Fruit fly (Drosophila melanogaster) whole organism, embryonic: Measurements from ENCODE around the gene RpL37-1.
A peak's percentile ranks its signal among the peaks of the same experiment; 100 is the strongest.

Source experiments
- Antp ChIP-seq: fragments of 200-800 bp; sonication (Bioruptor generic); optimal IDR thresholded peaks from 3 replicates; lab custom pipeline; 2016; ENCODE audit warnings: missing biosample characterization, missing genetic modification characterization
- CG10431 ChIP-seq: fragments of 200-800 bp; sonication (Bioruptor generic); optimal IDR thresholded peaks from 3 replicates; lab custom pipeline; 2018; ENCODE audit warnings: missing biosample characterization, mild to moderate bottlenecking, missing genetic modification characterization
- CG10959 ChIP-seq: fragments of 200-800 bp; sonication (Bioruptor generic); IDR thresholded peaks from 2 replicates; pipeline ENCODE4 v1.3.6; 2022; ENCODE audit warnings: missing biosample characterization, missing genetic modification characterization
- CG10979 ChIP-seq: fragments of 200-800 bp; sonication (Bioruptor generic); optimal IDR thresholded peaks from 2 replicates; lab custom pipeline; 2018; ENCODE audit warnings: missing biosample characterization, mild to moderate bottlenecking, missing genetic modification characterization, moderate library complexity
- CG11456 ChIP-seq: fragments of 200-800 bp; sonication (Bioruptor generic); IDR thresholded peaks from 3 replicates; pipeline ENCODE4 v1.3.6; 2022; ENCODE audit warnings: missing biosample characterization, missing genetic modification characterization
- CG11723 ChIP-seq: fragments of 200-800 bp; sonication (Bioruptor generic); optimal IDR thresholded peaks from 2 replicates; lab custom pipeline; 2017; ENCODE audit warnings: missing biosample characterization, mild to moderate bottlenecking, missing genetic modification characterization
- CG1233 ChIP-seq: fragments of 200-800 bp; sonication (Bioruptor generic); optimal IDR thresholded peaks from 4 replicates; lab custom pipeline; 2018; ENCODE audit warnings: missing biosample characterization, mild to moderate bottlenecking, missing genetic modification characterization
- CG14050 ChIP-seq: fragments of 200-800 bp; sonication (Bioruptor generic); IDR thresholded peaks from 3 replicates; pipeline ENCODE4 v1.3.6; 2022; ENCODE audit warnings: missing biosample characterization, missing genetic modification characterization
- CG15601 ChIP-seq: fragments of 200-800 bp; sonication (Bioruptor generic); optimal IDR thresholded peaks from 3 replicates; lab custom pipeline; 2019; ENCODE audit warnings: missing biosample characterization, mild to moderate bottlenecking, missing genetic modification characterization, moderate library complexity
- CG2116 ChIP-seq: fragments of 200-800 bp; sonication (Bioruptor generic); optimal IDR thresholded peaks from 3 replicates; lab custom pipeline; 2018; ENCODE audit warnings: missing biosample characterization, mild to moderate bottlenecking, missing genetic modification characterization
- CG34376 ChIP-seq: fragments of 200-800 bp; sonication (Bioruptor generic); optimal IDR thresholded peaks from 2 replicates; lab custom pipeline; 2018; ENCODE audit warnings: missing biosample characterization, mild to moderate bottlenecking, missing genetic modification characterization
- CG6854 ChIP-seq: fragments of 200-800 bp; sonication (Bioruptor generic); optimal IDR thresholded peaks from 3 replicates; lab custom pipeline; 2017; ENCODE audit warnings: missing biosample characterization, mild to moderate bottlenecking, missing genetic modification characterization
- CG7556 ChIP-seq: fragments of 200-800 bp; sonication (Bioruptor generic); optimal IDR thresholded peaks from 2 replicates; lab custom pipeline; 2017; ENCODE audit warnings: missing biosample characterization, mild to moderate bottlenecking, missing genetic modification characterization
- CG7786 ChIP-seq: fragments of 200-800 bp; sonication (Bioruptor generic); optimal IDR thresholded peaks from 2 replicates; lab custom pipeline; 2016; ENCODE audit warnings: missing biosample characterization, missing genetic modification characterization
- CG7839 ChIP-seq: fragments of 200-800 bp; sonication (Bioruptor generic); optimal IDR thresholded peaks from 3 replicates; lab custom pipeline; 2018; ENCODE audit warnings: missing biosample characterization, mild to moderate bottlenecking, missing genetic modification characterization, moderate library complexity
- CoRest ChIP-seq: fragments of 200-800 bp; sonication (Bioruptor generic); optimal IDR thresholded peaks from 3 replicates; lab custom pipeline; 2018; ENCODE audit warnings: missing biosample characterization, mild to moderate bottlenecking, missing genetic modification characterization, moderate library complexity
- CrebB ChIP-seq: fragments of 200-800 bp; sonication (Bioruptor generic); optimal IDR thresholded peaks from 3 replicates; lab custom pipeline; 2018; ENCODE audit warnings: missing biosample characterization, mild to moderate bottlenecking, missing genetic modification characterization
- Dbx ChIP-seq: fragments of 200-800 bp; sonication (Bioruptor generic); IDR thresholded peaks from 3 replicates; pipeline ENCODE4 v1.3.6; 2022; ENCODE audit warnings: missing biosample characterization, missing genetic modification characterization
- Deaf1 ChIP-seq: fragments of 200-800 bp; optimal IDR thresholded peaks from 3 replicates; lab custom pipeline; 2019; ENCODE audit warnings: missing biosample characterization, mild to moderate bottlenecking, missing genetic modification characterization, moderate library complexity
- E2f2 ChIP-seq: fragments of 200-800 bp; sonication (Bioruptor generic); IDR thresholded peaks from 2 replicates; pipeline ENCODE4 v1.3.6; 2022; ENCODE audit warnings: missing biosample characterization, missing genetic modification characterization
- HLH3B ChIP-seq: fragments of 200-800 bp; sonication (Bioruptor generic); IDR thresholded peaks from 2 replicates; pipeline ENCODE4 v1.3.6; 2022; ENCODE audit warnings: missing biosample characterization, missing genetic modification characterization
- Hr51 ChIP-seq, 2 experiments: fragments of 200-800 bp; sonication (Bioruptor generic); optimal IDR thresholded peaks; 2 replicates in 1 of 2; 3 replicates in 1 of 2; lab custom pipeline; 2016 to 2018; ENCODE audit warnings: missing biosample characterization in 2 of 2, missing genetic modification characterization in 2 of 2, mild to moderate bottlenecking in 1 of 2, moderate library complexity in 1 of 2
- Jarid2 ChIP-seq: fragments of 200-800 bp; sonication (Bioruptor generic); optimal IDR thresholded peaks from 3 replicates; lab custom pipeline; 2017; ENCODE audit warnings: mild to moderate bottlenecking, missing biosample characterization, missing genetic modification reagents, missing genetic modification characterization
- Oli ChIP-seq: fragments of 200-800 bp; sonication (Bioruptor generic); optimal IDR thresholded peaks from 2 replicates; lab custom pipeline; 2018; ENCODE audit warnings: missing biosample characterization, mild to moderate bottlenecking, missing genetic modification characterization, moderate library complexity
- Optix ChIP-seq: fragments of 200-800 bp; sonication (Bioruptor generic); IDR thresholded peaks from 3 replicates; pipeline ENCODE4 v1.3.6; 2022; ENCODE audit warnings: missing biosample characterization, missing genetic modification characterization
- Scr ChIP-seq: fragments of 200-800 bp; sonication (Bioruptor generic); IDR thresholded peaks from 2 replicates; pipeline ENCODE4 v1.3.6; 2022; ENCODE audit warnings: missing biosample characterization, missing genetic modification characterization; ENCODE audit not compliant: partially characterized antibody
- Xbp1 ChIP-seq: fragments of 200-800 bp; sonication (Bioruptor generic); optimal IDR thresholded peaks from 3 replicates; lab custom pipeline; 2016; ENCODE audit warnings: missing biosample characterization, mild to moderate bottlenecking, missing genetic modification characterization
- Xrp1 ChIP-seq: fragments of 200-800 bp; sonication (Bioruptor generic); IDR thresholded peaks from 2 replicates; pipeline ENCODE4 v1.3.6; 2022; ENCODE audit warnings: missing biosample characterization, missing genetic modification characterization
- ac ChIP-seq: fragments of 200-800 bp; sonication (Bioruptor generic); optimal IDR thresholded peaks from 3 replicates; lab custom pipeline; 2017; ENCODE audit warnings: missing biosample characterization, mild to moderate bottlenecking, missing genetic modification characterization
- ap ChIP-seq: fragments of 200-800 bp; sonication (Bioruptor generic); IDR thresholded peaks from 2 replicates; pipeline ENCODE4 v1.3.6; 2022; ENCODE audit warnings: missing biosample characterization, missing genetic modification characterization
- ato ChIP-seq: fragments of 200-800 bp; sonication (Bioruptor generic); IDR thresholded peaks from 2 replicates; pipeline ENCODE4 v1.3.6; 2022; ENCODE audit warnings: missing biosample characterization, missing genetic modification characterization; ENCODE audit not compliant: partially characterized antibody
- bab2 ChIP-seq: fragments of 200-800 bp; sonication (Bioruptor generic); optimal IDR thresholded peaks from 2 replicates; lab custom pipeline; 2016; ENCODE audit warnings: missing biosample characterization, missing genetic modification characterization
- chm ChIP-seq: fragments of 200-800 bp; sonication (Bioruptor generic); IDR thresholded peaks from 2 replicates; pipeline ENCODE4 v1.3.6; 2022; ENCODE audit warnings: missing biosample characterization, missing genetic modification characterization
- cwo ChIP-seq: fragments of 200-800 bp; sonication (Bioruptor generic); optimal IDR thresholded peaks from 3 replicates; lab custom pipeline; 2017; ENCODE audit warnings: missing biosample characterization, missing genetic modification characterization, mild to moderate bottlenecking, moderate library complexity, missing genetic modification reagents
- dmrt99B ChIP-seq: fragments of 200-800 bp; sonication (Bioruptor generic); optimal IDR thresholded peaks from 2 replicates; lab custom pipeline; 2018; ENCODE audit warnings: missing biosample characterization, mild to moderate bottlenecking, missing genetic modification characterization, moderate library complexity
- dpn ChIP-seq, 2 experiments: fragments of 200-800 bp; sonication (Bioruptor generic); optimal IDR thresholded peaks; 3 replicates each; lab custom pipeline; 2016; ENCODE audit warnings: missing biosample characterization in 2 of 2, missing genetic modification characterization in 2 of 2
- exex ChIP-seq: fragments of 200-800 bp; sonication (Bioruptor generic); optimal IDR thresholded peaks from 4 replicates; lab custom pipeline; 2018; ENCODE audit warnings: missing biosample characterization, mild to moderate bottlenecking, missing genetic modification characterization, moderate library complexity
- fd96Cb ChIP-seq: fragments of 200-800 bp; sonication (Bioruptor generic); optimal IDR thresholded peaks from 2 replicates; lab custom pipeline; 2018; ENCODE audit warnings: missing biosample characterization, mild to moderate bottlenecking, missing genetic modification characterization, moderate library complexity
- gfzf ChIP-seq: fragments of 200-800 bp; sonication (Bioruptor generic); optimal IDR thresholded peaks from 2 replicates; lab custom pipeline; 2016; ENCODE audit warnings: missing biosample characterization, mild to moderate bottlenecking, missing genetic modification characterization, moderate library complexity
- inv ChIP-seq: fragments of 200-800 bp; sonication (Bioruptor generic); IDR thresholded peaks from 2 replicates; pipeline ENCODE4 v1.3.6; 2022; ENCODE audit warnings: missing biosample characterization, missing genetic modification characterization; ENCODE audit not compliant: partially characterized antibody
- kay ChIP-seq: fragments of 200-800 bp; sonication (Bioruptor generic); optimal IDR thresholded peaks from 2 replicates; lab custom pipeline; 2016; ENCODE audit warnings: missing biosample characterization, missing genetic modification characterization
- mirr ChIP-seq: fragments of 200-800 bp; sonication (Bioruptor generic); optimal IDR thresholded peaks from 3 replicates; lab custom pipeline; 2018; ENCODE audit warnings: missing biosample characterization, mild to moderate bottlenecking, missing genetic modification characterization
- pan ChIP-seq, 4 experiments: fragments of >200 bp in 3 of 4; fragments of 200-800 bp in 1 of 4; sonication (Bioruptor generic) in 1 of 4; optimal IDR thresholded peaks in 3 of 4; IDR thresholded peaks in 1 of 4; 2 replicates each; pipeline versions ENCODE4 v1.3.6 to Lab custom; 2017 to 2022; ENCODE audit warnings: missing biosample characterization in 2 of 4, missing genetic modification characterization in 2 of 4, mixed read lengths in 1 of 4
- row ChIP-seq: fragments of 200-800 bp; sonication (Bioruptor generic); IDR thresholded peaks from 3 replicates; pipeline ENCODE4 v1.3.6; 2022; ENCODE audit warnings: missing biosample characterization, missing genetic modification characterization
- sisA ChIP-seq: fragments of 200-800 bp; sonication (Bioruptor generic); IDR thresholded peaks from 2 replicates; pipeline ENCODE4 v1.3.6; 2022; ENCODE audit warnings: missing biosample characterization, missing genetic modification characterization
- tll ChIP-seq, 2 experiments: fragments of 200-800 bp in 1 of 2; fragments of >200 bp in 1 of 2; sonication (Bioruptor generic) in 1 of 2; optimal IDR thresholded peaks; 2 replicates each; lab custom pipeline; 2017 to 2019; ENCODE audit warnings: missing biosample characterization in 2 of 2, missing genetic modification characterization in 2 of 2, mild to moderate bottlenecking in 1 of 2, moderate library complexity in 1 of 2
- twi ChIP-seq: fragments of 200-800 bp; optimal IDR thresholded peaks from 2 replicates; lab custom pipeline; 2019; ENCODE audit warnings: missing biosample characterization, mild to moderate bottlenecking, missing genetic modification characterization, moderate library complexity
- tx ChIP-seq: fragments of 200-800 bp; sonication (Bioruptor generic); optimal IDR thresholded peaks from 2 replicates; lab custom pipeline; 2016; ENCODE audit warnings: missing biosample characterization, missing genetic modification characterization
- wor ChIP-seq: fragments of 200-800 bp; sonication (Bioruptor generic); IDR thresholded peaks from 2 replicates; pipeline ENCODE4 v1.3.6; 2022; ENCODE audit warnings: missing biosample characterization, missing genetic modification characterization

RpL37-1 gene

dm6 chrX:15121714-15122113 is 17.5 kb downstream of the RpL37-1 start (continued):
- TF ChIP-seq HLH3B (GFP tag; lab: Robert Waterston, UW): peak; percentile 55; the same call in 1 of the 2 replicates
- peak; percentile 96 for TF ChIP-seq CG15601 (tag; lab: Kevin White, UChicago)
- no peak for TF ChIP-seq sisA (GFP tag; lab: Robert Waterston, UW)
- TF ChIP-seq gfzf (GFP tag; lab: Kevin White, UChicago): no peak
- peak; percentile 45 for TF ChIP-seq CG10979 (tag; lab: Kevin White, UChicago)
- no peak for TF ChIP-seq CG11723
- no peak for TF ChIP-seq cwo (GFP tag; lab: Kevin White, UChicago)
- no peak for TF ChIP-seq Jarid2 (GFP tag; lab: Kevin White, UChicago)
- no peak for TF ChIP-seq Scr (GFP tag; lab: Robert Waterston, UW)
- no peak for TF ChIP-seq kay (GFP tag; lab: Kevin White, UChicago)
- no peak for TF ChIP-seq ato (GFP tag; lab: Robert Waterston, UW)
- TF ChIP-seq ap: 0 out of 2 replicates have a peak, but pooled peaks have one; percentile 27
- TF ChIP-seq mirr: no peak
- TF ChIP-seq inv: no peak
- peak; percentile 46 for TF ChIP-seq CG7839 (tag; lab: Kevin White, UChicago)
- TF ChIP-seq CG14050: 0 out of 3 replicates have a peak, but pooled peaks have one; percentile 13
- TF ChIP-seq tll (GFP tag; optimal IDR thresholded peaks at IDR 0.05; lab: Kevin White, UChicago): no peak
- TF ChIP-seq fd96Cb (tag; lab: Kevin White, UChicago): peak; percentile 17
- no peak for TF ChIP-seq Antp (GFP tag; lab: Kevin White, UChicago)
- TF ChIP-seq Xbp1 (GFP tag; lab: Kevin White, UChicago): no peak
- no peak for TF ChIP-seq bab2
- no peak for TF ChIP-seq pan (optimal IDR thresholded peaks at IDR 0.05; lab: Kevin White, UChicago)
- peak in 1 of 2 experiments; percentile 56 for TF ChIP-seq pan (GFP tag; optimal IDR thresholded peaks at IDR 0.05 in 1 of 2, IDR thresholded peaks at IDR 0.05 in 1 of 2)
- TF ChIP-seq CoRest (tag; lab: Kevin White, UChicago): peak; percentile 15
- no peak for TF ChIP-seq tx (GFP tag; lab: Kevin White, UChicago)
- TF ChIP-seq dmrt99B: peak; percentile 76
- no peak for TF ChIP-seq CG6854
- no peak for TF ChIP-seq CG1233
- no peak for TF ChIP-seq CG10431 (GFP tag; lab: Kevin White, UChicago)
- peak; percentile 45 for TF ChIP-seq Oli (tag; lab: Kevin White, UChicago)
- TF ChIP-seq CG11456 (GFP tag; lab: Robert Waterston, UW): no peak
- no peak for TF ChIP-seq CrebB (tag; lab: Kevin White, UChicago)
- no peak for TF ChIP-seq CG10959 (GFP tag; lab: Robert Waterston, UW)
- TF ChIP-seq Dbx (GFP tag; lab: Robert Waterston, UW): no peak
- TF ChIP-seq CG2116 (GFP tag; lab: Kevin White, UChicago): no peak
- no peak for TF ChIP-seq ac (GFP tag; lab: Kevin White, UChicago)
- TF ChIP-seq Xrp1 (GFP tag; lab: Robert Waterston, UW): peak; percentile 38; the same call in 1 of the 2 replicates
- TF ChIP-seq Deaf1: no peak
- TF ChIP-seq wor (GFP tag; lab: Robert Waterston, UW): 0 out of 2 replicates have a peak, but pooled peaks have one; percentile 14
- TF ChIP-seq row (GFP tag; lab: Robert Waterston, UW): peak; percentile 41; the same call in 2 of the 3 replicates
- peak; percentile 26; the same call in 1 of the 2 replicates for TF ChIP-seq E2f2 (GFP tag; lab: Robert Waterston, UW)
- no peak for TF ChIP-seq chm (GFP tag; lab: Robert Waterston, UW)
- TF ChIP-seq dpn (GFP tag; optimal IDR thresholded peaks at IDR 0.05; lab: Kevin White, UChicago): no peak
- no peak for TF ChIP-seq CG34376
- TF ChIP-seq CG7556: peak; percentile 25
- TF ChIP-seq Optix (GFP tag; lab: Robert Waterston, UW): no peak
- no peak for TF ChIP-seq exex (tag; lab: Kevin White, UChicago)
- TF ChIP-seq Hr51 (GFP tag; optimal IDR thresholded peaks at IDR 0.05; lab: Kevin White, UChicago): peak in 1 of 2 experiments; percentile 73
- TF ChIP-seq twi (tag; lab: Kevin White, UChicago): no peak
- TF ChIP-seq CG7786 (GFP tag; lab: Kevin White, UChicago): no peak
